Worm (Caenorhabditis elegans) whole organism, late embryonic: Measurements from ENCODE around the gene mif-1.
A peak's percentile ranks its signal among the peaks of the same experiment; 100 is the strongest.

Source experiments
- K02D7.2 ChIP-seq: sonication (generic microtip); optimal IDR thresholded peaks from 2 replicates; lab custom pipeline; 2017; ENCODE audit warnings: mild to moderate bottlenecking, missing genetic modification characterization, missing compliant biosample characterization
- ama-1 ChIP-seq: fragments of 150-350 bp; optimal IDR thresholded peaks from 2 replicates; lab custom pipeline; 2014
- ceh-18 ChIP-seq: sonication (generic microtip); optimal IDR thresholded peaks from 2 replicates; lab custom pipeline; 2016; ENCODE audit warnings: missing genetic modification characterization, missing compliant biosample characterization
- ceh-19 ChIP-seq: fragments of 200-800 bp; sonication (Bioruptor generic); optimal IDR thresholded peaks from 2 replicates; lab custom pipeline; 2018; ENCODE audit warnings: mild to moderate bottlenecking, missing genetic modification characterization, missing compliant biosample characterization
- ceh-2 ChIP-seq: sonication (generic microtip); optimal IDR thresholded peaks from 2 replicates; lab custom pipeline; 2016; ENCODE audit warnings: missing genotype, missing genetic modification characterization, missing compliant biosample characterization
- ceh-22 ChIP-seq: sonication (generic microtip); optimal IDR thresholded peaks from 2 replicates; lab custom pipeline; 2017; ENCODE audit warnings: missing biosample characterization, missing genetic modification characterization
- ceh-30 ChIP-seq: fragments of 150-350 bp; optimal IDR thresholded peaks from 2 replicates; lab custom pipeline; 2014; ENCODE audit warnings: missing biosample characterization, missing genetic modification characterization
- ceh-31 ChIP-seq: sonication (generic microtip); optimal IDR thresholded peaks from 2 replicates; lab custom pipeline; 2016; ENCODE audit warnings: missing genetic modification characterization, missing compliant biosample characterization
- ceh-48 ChIP-seq: sonication (generic microtip); optimal IDR thresholded peaks from 2 replicates; lab custom pipeline; 2016; ENCODE audit warnings: missing genetic modification characterization, inconsistent platforms, missing compliant biosample characterization
- ceh-6 ChIP-seq: fragments of 200-800 bp; sonication (Bioruptor generic); optimal IDR thresholded peaks from 2 replicates; lab custom pipeline; 2018; ENCODE audit warnings: mild to moderate bottlenecking, missing genetic modification characterization, missing compliant biosample characterization
- che-1 ChIP-seq: sonication (generic microtip); optimal IDR thresholded peaks from 2 replicates; lab custom pipeline; 2016; ENCODE audit warnings: mild to moderate bottlenecking, missing genetic modification characterization, missing compliant biosample characterization
- dmd-4 ChIP-seq: sonication (generic microtip); optimal IDR thresholded peaks from 2 replicates; lab custom pipeline; 2016; ENCODE audit warnings: borderline replicate concordance, missing genetic modification characterization, missing compliant biosample characterization
- dve-1 ChIP-seq: sonication (generic microtip); optimal IDR thresholded peaks from 2 replicates; lab custom pipeline; 2017; ENCODE audit warnings: antibody characterized with exemption, mild to moderate bottlenecking, missing genetic modification characterization, missing compliant biosample characterization
- elt-4 ChIP-seq: sonication (generic microtip); optimal IDR thresholded peaks from 2 replicates; lab custom pipeline; 2016; ENCODE audit warnings: missing genetic modification characterization, missing compliant biosample characterization
- fax-1 ChIP-seq: sonication (generic microtip); optimal IDR thresholded peaks from 2 replicates; lab custom pipeline; 2016; ENCODE audit warnings: missing genotype, missing genetic modification characterization, missing compliant biosample characterization
- fkh-10 ChIP-seq: fragments of 150-350 bp; optimal IDR thresholded peaks from 2 replicates; lab custom pipeline; 2014; ENCODE audit warnings: missing biosample characterization, missing genetic modification reagents, missing genetic modification characterization
- hlh-6 ChIP-seq: sonication (generic microtip); optimal IDR thresholded peaks from 2 replicates; lab custom pipeline; 2016; ENCODE audit warnings: missing genotype, missing genetic modification characterization, missing compliant biosample characterization
- hlh-8 ChIP-seq: sonication (generic microtip); optimal IDR thresholded peaks from 2 replicates; lab custom pipeline; 2016; ENCODE audit warnings: missing genotype, missing genetic modification characterization, missing compliant biosample characterization
- lim-6 ChIP-seq: sonication (generic microtip); optimal IDR thresholded peaks from 2 replicates; lab custom pipeline; 2016; ENCODE audit warnings: missing genetic modification characterization, missing compliant biosample characterization
- madf-2 ChIP-seq: sonication (generic microtip); optimal IDR thresholded peaks from 2 replicates; lab custom pipeline; 2017; ENCODE audit warnings: missing genetic modification characterization, missing compliant biosample characterization
- nhr-232 ChIP-seq: sonication (generic microtip); optimal IDR thresholded peaks from 2 replicates; lab custom pipeline; 2016; ENCODE audit warnings: missing genetic modification characterization, missing compliant biosample characterization
- pax-1 ChIP-seq: fragments of 150-350 bp; optimal IDR thresholded peaks from 2 replicates; lab custom pipeline; 2014; ENCODE audit warnings: missing biosample characterization, missing genetic modification characterization
- pha-2 ChIP-seq: sonication (generic microtip); optimal IDR thresholded peaks from 2 replicates; lab custom pipeline; 2017; ENCODE audit warnings: mild to moderate bottlenecking, missing genetic modification characterization, missing compliant biosample characterization
- pha-4 ChIP-seq: fragments of 150-350 bp; optimal IDR thresholded peaks from 2 replicates; lab custom pipeline; 2018; ENCODE audit warnings: missing biosample characterization, missing genetic modification reagents, missing genetic modification characterization
- pqm-1 ChIP-seq: sonication (generic microtip); optimal IDR thresholded peaks from 2 replicates; lab custom pipeline; 2016; ENCODE audit warnings: missing genetic modification characterization, missing compliant biosample characterization
- pros-1 ChIP-seq: fragments of 150-350 bp; optimal IDR thresholded peaks from 2 replicates; lab custom pipeline; 2014; ENCODE audit warnings: missing biosample characterization, missing genetic modification reagents, missing genetic modification characterization
- ref-2 ChIP-seq: sonication (generic microtip); optimal IDR thresholded peaks from 2 replicates; lab custom pipeline; 2016; ENCODE audit warnings: missing genetic modification characterization, missing compliant biosample characterization
- rnt-1 ChIP-seq: sonication (generic microtip); optimal IDR thresholded peaks from 2 replicates; lab custom pipeline; 2016; ENCODE audit warnings: missing genetic modification characterization, missing compliant biosample characterization
- sdc-2 ChIP-seq: sonication (generic microtip); optimal IDR thresholded peaks from 2 replicates; lab custom pipeline; 2016; ENCODE audit warnings: missing genotype, missing genetic modification characterization, missing compliant biosample characterization
- syd-9 ChIP-seq: sonication (generic microtip); optimal IDR thresholded peaks from 2 replicates; lab custom pipeline; 2016; ENCODE audit warnings: mild to moderate bottlenecking, missing genetic modification characterization, moderate library complexity, missing compliant biosample characterization
- unc-3 ChIP-seq, 2 experiments: fragments of 200-800 bp in 1 of 2; sonication (Bioruptor generic) in 1 of 2; sonication (generic microtip) in 1 of 2; conservative IDR thresholded peaks in 1 of 2; optimal IDR thresholded peaks in 1 of 2; 2 replicates each; pipeline versions ENCODE4 v1.3.6 to Lab custom; 2016 to 2022; ENCODE audit warnings: missing compliant biosample characterization in 2 of 2, missing genetic modification characterization in 2 of 2, missing genetic modification reagents in 1 of 2
- unc-42 ChIP-seq: sonication (generic microtip); optimal IDR thresholded peaks from 2 replicates; lab custom pipeline; 2016; ENCODE audit warnings: missing genotype, missing genetic modification characterization, missing compliant biosample characterization

mif-1 gene

DNA sequence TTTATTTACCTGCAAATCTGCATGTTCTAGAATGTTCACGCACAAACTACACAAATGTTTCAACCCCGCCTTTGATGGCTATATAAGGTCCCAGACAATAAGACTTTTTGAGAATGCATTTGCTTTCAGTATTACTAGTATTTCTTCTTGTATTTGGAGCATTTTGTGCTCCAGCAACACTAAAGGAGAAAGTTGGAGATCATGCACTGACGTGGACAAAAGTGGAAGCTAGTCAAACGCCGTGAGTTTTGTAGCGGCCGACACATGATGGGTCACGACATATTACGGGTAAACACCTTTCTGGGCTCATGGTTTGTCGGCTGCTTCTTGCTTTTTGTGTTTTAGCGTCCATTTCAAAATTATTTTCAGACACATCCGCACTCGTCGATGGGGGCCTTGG is 37.5 kb upstream of the mif-1 start, which contains the start of gene C18D11.6:
TSS of gene C18D11.6 (plus strand) at position 110 of the 400 bp plus-strand sequence.
- no peak for TF ChIP-seq ceh-19 (GFP tag; lab: Kevin White, UChicago)
- TF ChIP-seq rnt-1: no peak
- no peak for TF ChIP-seq dmd-4 (tag; lab: Kevin White, UChicago)
- TF ChIP-seq fkh-10 (GFP tag; lab: Kevin White, UChicago): no peak
- TF ChIP-seq, all 69 proteins: peak for 0

- TF ChIP-seq ceh-6 (GFP tag; lab: Kevin White, UChicago) (no peak), pha-4 (tag; lab: Kevin White, UChicago) (no peak), sdc-2 (tag; lab: Kevin White, UChicago) (no peak), ref-2 (tag; lab: Kevin White, UChicago) (peak; percentile 30), hlh-6 (peak; percentile 9), ceh-48 (tag; lab: Kevin White, UChicago) (no peak), hlh-8 (tag; lab: Kevin White, UChicago) (no peak), ceh-31 (tag; lab: Kevin White, UChicago) (peak; percentile 63)
These were observed 36.1 kb upstream of the mif-1 start for ce11 chrIII:11811839-11812238.

DNA sequence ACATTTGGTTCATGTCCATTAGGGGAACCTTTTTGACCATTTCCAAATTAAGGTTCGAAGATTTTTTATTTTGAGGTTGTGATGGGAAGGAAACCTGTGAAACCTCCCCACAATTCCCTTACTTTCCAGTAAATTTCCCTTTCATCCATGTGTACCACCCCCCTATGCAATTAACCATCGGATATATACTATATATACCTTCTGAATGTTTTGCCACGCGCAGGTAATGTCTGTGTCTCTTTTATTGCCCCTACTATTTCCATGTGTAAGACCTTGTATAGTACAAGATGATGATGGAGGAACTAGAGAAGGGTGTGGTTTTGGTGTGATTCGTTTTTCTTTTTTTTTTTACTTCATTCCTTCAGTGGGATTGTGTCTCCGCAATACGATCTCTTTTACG is 33.3 kb upstream of the mif-1 start:
- no peak for TF ChIP-seq syd-9
- no peak for TF ChIP-seq hlh-6
- peak; percentile 12 for TF ChIP-seq K02D7.2 (tag; lab: Kevin White, UChicago)

ce11 chrIII:11816523-11817003 is 31.4 kb upstream of the mif-1 start, which contains the start of gene C18D11.1:
TSS of gene C18D11.1 (plus strand) at chrIII:11816573.
- no peak for TF ChIP-seq unc-3 (GFP tag; conservative IDR thresholded peaks at IDR 0.05; lab: Robert Waterston, UW)
- TF ChIP-seq unc-3 (tag; optimal IDR thresholded peaks at IDR 0.05; lab: Kevin White, UChicago): no peak
- no peak for TF ChIP-seq nhr-232 (tag; lab: Kevin White, UChicago)
- TF ChIP-seq pha-2 (tag; lab: Kevin White, UChicago): no peak
- no peak for TF ChIP-seq fkh-10 (GFP tag; lab: Kevin White, UChicago)
- no peak for TF ChIP-seq ceh-22 (tag; lab: Kevin White, UChicago)
- no peak for TF ChIP-seq ceh-18 (tag; lab: Kevin White, UChicago)
- no peak for TF ChIP-seq ref-2 (tag; lab: Kevin White, UChicago)
- no peak for TF ChIP-seq ceh-6 (GFP tag; lab: Kevin White, UChicago)
- TF ChIP-seq ceh-48 (tag; lab: Kevin White, UChicago): no peak
- no peak for TF ChIP-seq dve-1 (tag; lab: Kevin White, UChicago)
- no peak for TF ChIP-seq unc-42 (tag; lab: Kevin White, UChicago)
- TF ChIP-seq ceh-31 (tag; lab: Kevin White, UChicago): no peak
- no peak for TF ChIP-seq elt-4 (tag; lab: Kevin White, UChicago)
- no peak for TF ChIP-seq pqm-1 (tag; lab: Kevin White, UChicago)
- no peak for TF ChIP-seq pax-1 (tag; lab: Kevin White, UChicago)
- no peak for TF ChIP-seq ceh-2 (tag; lab: Kevin White, UChicago)
- TF ChIP-seq fax-1 (tag; lab: Kevin White, UChicago): no peak
- TF ChIP-seq dmd-4 (tag; lab: Kevin White, UChicago): no peak
- no peak for TF ChIP-seq pros-1 (tag; lab: Kevin White, UChicago)
- no peak for TF ChIP-seq lim-6 (tag; lab: Kevin White, UChicago)
- TF ChIP-seq, all 69 proteins: peak for 0

ce11 chrIII:11817865-11818264 is 30.1 kb upstream of the mif-1 start:
- TF ChIP-seq madf-2 (tag; lab: Kevin White, UChicago): no peak
- TF ChIP-seq ceh-30 (tag; lab: Kevin White, UChicago): no peak
- TF ChIP-seq che-1 (tag; lab: Kevin White, UChicago): no peak
- TF ChIP-seq ama-1 (lab: Kevin White, UChicago): no peak
- no peak for TF ChIP-seq K02D7.2 (tag; lab: Kevin White, UChicago)
- TF ChIP-seq, all 69 proteins: peak for 0
